Worm (Caenorhabditis elegans): ENCODE results near the gene oac-46.

- TF ChIP-seq F13C5.2 (tag; optimal IDR thresholded peaks at IDR 0.05) = no peak
- no peak for TF ChIP-seq ama-1 (optimal IDR thresholded peaks at IDR 0.05)
- no peak for TF ChIP-seq hnd-1 (tag; optimal IDR thresholded peaks at IDR 0.05)
- no peak for TF ChIP-seq ceh-13 (GFP tag; optimal IDR thresholded peaks at IDR 0.05)
- no peak for TF ChIP-seq B0310.2 (tag; optimal IDR thresholded peaks at IDR 0.05)
- TF ChIP-seq hmbx-1 (tag; optimal IDR thresholded peaks at IDR 0.05) = no peak
- TF ChIP-seq flt-1 (GFP tag; IDR thresholded peaks at IDR 0.05) = no peak
- TF ChIP-seq hmg-4 (GFP tag; optimal IDR thresholded peaks at IDR 0.05) = no peak
- TF ChIP-seq aly-1 (tag; optimal IDR thresholded peaks at IDR 0.05) = no peak
- no peak for TF ChIP-seq tbx-37 (GFP tag; conservative IDR thresholded peaks at IDR 0.05)
- no peak for TF ChIP-seq tra-4 (tag; optimal IDR thresholded peaks at IDR 0.05)
- TF ChIP-seq ets-7 (tag; optimal IDR thresholded peaks at IDR 0.05) = no peak
- no peak for TF ChIP-seq sea-1 (GFP tag; conservative IDR thresholded peaks at IDR 0.05)
- no peak for TF ChIP-seq pes-1 (GFP tag; IDR thresholded peaks at IDR 0.05)
Observed at ce11 chrII:8854874-8855273, 3.0 kb upstream of the oac-46 start.
